Fruit fly (Drosophila melanogaster): ENCODE data around the gene CkIIbeta.

- TF ChIP-seq CG8478 (optimal IDR thresholded peaks at IDR 0.05) (no peak), CTCF (optimal IDR thresholded peaks at IDR 0.05) (no peak)
Measured at dm6 chrX:11775987-11776587, 16.2 kb upstream of the CkIIbeta start.
